Fruit fly (Drosophila melanogaster) whole organism, embryonic: ENCODE measurements around the gene cno.
A peak's percentile ranks its signal among the peaks of the same experiment; 100 is the strongest.

ENCODE experiments used
- Atf6 ChIP-seq: fragments of 200-800 bp; sonication (Bioruptor generic); IDR thresholded peaks from 2 replicates; pipeline ENCODE4 v1.3.6; 2022; ENCODE audit warnings: missing biosample characterization, missing genetic modification characterization
- CG1024 ChIP-seq: fragments of 200-800 bp; sonication (Bioruptor generic); IDR thresholded peaks from 2 replicates; pipeline ENCODE4 v1.3.6; 2022; ENCODE audit warnings: missing biosample characterization, missing genetic modification characterization
- CG10543 ChIP-seq: fragments of 200-800 bp; sonication (Bioruptor generic); optimal IDR thresholded peaks from 3 replicates; lab custom pipeline; 2017; ENCODE audit warnings: missing biosample characterization, mild to moderate bottlenecking, missing genetic modification characterization, moderate library complexity
- CG11398 ChIP-seq: fragments of 200-800 bp; sonication (Bioruptor generic); optimal IDR thresholded peaks from 2 replicates; lab custom pipeline; 2016; ENCODE audit warnings: missing biosample characterization, missing genetic modification characterization
- CG11560 ChIP-seq: fragments of 200-800 bp; sonication (Bioruptor generic); IDR thresholded peaks from 3 replicates; pipeline ENCODE4 v1.3.6; 2022; ENCODE audit warnings: missing biosample characterization, missing genetic modification characterization
- CG13775 ChIP-seq: fragments of 200-800 bp; sonication (Bioruptor generic); optimal IDR thresholded peaks from 3 replicates; lab custom pipeline; 2017; ENCODE audit warnings: missing biosample characterization, mild to moderate bottlenecking, missing genetic modification characterization
- CG14014 ChIP-seq: fragments of 200-800 bp; sonication (Bioruptor generic); IDR thresholded peaks from 2 replicates; pipeline ENCODE4 v1.3.6; 2022; ENCODE audit warnings: missing biosample characterization, missing genetic modification characterization
- CG14710 ChIP-seq: fragments of 200-800 bp; sonication (Bioruptor generic); optimal IDR thresholded peaks from 3 replicates; lab custom pipeline; 2019; ENCODE audit warnings: missing biosample characterization, mild to moderate bottlenecking, missing genetic modification characterization, moderate library complexity
- CG1529 ChIP-seq: fragments of 200-800 bp; sonication (Bioruptor generic); optimal IDR thresholded peaks from 3 replicates; lab custom pipeline; 2018; ENCODE audit warnings: missing biosample characterization, missing genetic modification characterization
- CG17328 ChIP-seq: fragments of 200-800 bp; sonication (Bioruptor generic); IDR thresholded peaks from 2 replicates; pipeline ENCODE4 v1.3.6; 2022; ENCODE audit warnings: missing biosample characterization, missing genetic modification characterization
- CG32532 ChIP-seq: fragments of 200-800 bp; sonication (Bioruptor generic); IDR thresholded peaks from 2 replicates; pipeline ENCODE4 v1.3.6; 2022; ENCODE audit warnings: missing biosample characterization, missing genetic modification characterization
- CG3281 ChIP-seq: fragments of 200-800 bp; sonication (Bioruptor generic); optimal IDR thresholded peaks from 3 replicates; lab custom pipeline; 2017; ENCODE audit warnings: missing biosample characterization, mild to moderate bottlenecking, missing genetic modification characterization
- CG3847 ChIP-seq: fragments of 200-800 bp; sonication (Bioruptor generic); IDR thresholded peaks from 2 replicates; pipeline ENCODE4 v1.3.6; 2022; ENCODE audit warnings: missing biosample characterization, missing genetic modification characterization
- CG5953 ChIP-seq: fragments of 200-800 bp; sonication (Bioruptor generic); IDR thresholded peaks from 2 replicates; pipeline ENCODE4 v1.3.6; 2022; ENCODE audit warnings: missing biosample characterization, missing genetic modification characterization
- CG6175 ChIP-seq: fragments of 200-800 bp; sonication (Bioruptor generic); IDR thresholded peaks from 3 replicates; pipeline ENCODE4 v1.3.6; 2022; ENCODE audit warnings: missing biosample characterization, missing genetic modification characterization
- CG6765 ChIP-seq: fragments of 200-800 bp; sonication (Bioruptor generic); optimal IDR thresholded peaks from 3 replicates; lab custom pipeline; 2017; ENCODE audit warnings: missing biosample characterization, mild to moderate bottlenecking, missing genetic modification characterization
- CG7271 ChIP-seq: fragments of 200-800 bp; sonication (Bioruptor generic); optimal IDR thresholded peaks from 2 replicates; lab custom pipeline; 2018; ENCODE audit warnings: missing biosample characterization, mild to moderate bottlenecking, missing genetic modification characterization, moderate library complexity
- CG8478 ChIP-seq: fragments of >200 bp; optimal IDR thresholded peaks from 2 replicates; lab custom pipeline; 2018
- CG9215 ChIP-seq: fragments of 200-800 bp; sonication (Bioruptor generic); IDR thresholded peaks from 2 replicates; pipeline ENCODE4 v1.3.6; 2022; ENCODE audit warnings: missing biosample characterization, missing genetic modification characterization
- CG9609 ChIP-seq: fragments of 200-800 bp; sonication (Bioruptor generic); optimal IDR thresholded peaks from 3 replicates; lab custom pipeline; 2016; ENCODE audit warnings: missing biosample characterization, missing genetic modification characterization
- D19A ChIP-seq: fragments of 200-800 bp; optimal IDR thresholded peaks from 3 replicates; lab custom pipeline; 2019; ENCODE audit warnings: missing biosample characterization, mild to moderate bottlenecking, missing genetic modification characterization, moderate library complexity
- Dip2 ChIP-seq: fragments of 200-800 bp; sonication (Bioruptor generic); IDR thresholded peaks from 2 replicates; pipeline ENCODE4 v1.3.6; 2022; ENCODE audit warnings: missing biosample characterization, missing genetic modification characterization
- Dll ChIP-seq: fragments of 200-800 bp; sonication (Bioruptor generic); IDR thresholded peaks from 4 replicates; pipeline ENCODE4 v1.3.6; 2022; ENCODE audit warnings: missing biosample characterization, missing genetic modification characterization; ENCODE audit not compliant: partially characterized antibody
- Dp ChIP-seq: fragments of 200-800 bp; sonication (Bioruptor generic); optimal IDR thresholded peaks from 2 replicates; lab custom pipeline; 2018; ENCODE audit warnings: missing biosample characterization, mild to moderate bottlenecking, missing genetic modification characterization, moderate library complexity
- Eip74EF ChIP-seq, 2 experiments: fragments of 200-800 bp in 1 of 2; fragments of >200 bp in 1 of 2; sonication (Bioruptor generic) in 1 of 2; optimal IDR thresholded peaks; 2 replicates each; lab custom pipeline; 2017 to 2019; ENCODE audit warnings: missing biosample characterization in 2 of 2, missing genetic modification characterization in 2 of 2, mild to moderate bottlenecking in 1 of 2, moderate library complexity in 1 of 2
- Ets97D ChIP-seq: fragments of 200-800 bp; sonication (Bioruptor generic); optimal IDR thresholded peaks from 3 replicates; lab custom pipeline; 2016; ENCODE audit warnings: missing biosample characterization, missing genetic modification characterization
- HmgD ChIP-seq: fragments of 200-800 bp; sonication (Bioruptor generic); optimal IDR thresholded peaks from 3 replicates; lab custom pipeline; 2016; ENCODE audit warnings: missing biosample characterization, missing genetic modification characterization
- Kr ChIP-seq: fragments of 200-800 bp; sonication (Bioruptor generic); optimal IDR thresholded peaks from 2 replicates; lab custom pipeline; 2017; ENCODE audit warnings: missing biosample characterization, mild to moderate bottlenecking, missing genetic modification characterization
- Nf-YA ChIP-seq: fragments of 200-800 bp; sonication (Bioruptor generic); IDR thresholded peaks from 2 replicates; pipeline ENCODE4 v1.3.6; 2022; ENCODE audit warnings: missing biosample characterization, missing genetic modification characterization
- Ptx1 ChIP-seq: fragments of 200-800 bp; sonication (Bioruptor generic); IDR thresholded peaks from 2 replicates; pipeline ENCODE4 v1.3.6; 2022; ENCODE audit warnings: missing biosample characterization, missing genetic modification characterization
- Rfx ChIP-seq: fragments of 200-800 bp; sonication (Bioruptor generic); IDR thresholded peaks from 2 replicates; pipeline ENCODE4 v1.3.6; 2022; ENCODE audit warnings: missing biosample characterization, missing genetic modification characterization
- Rx ChIP-seq: fragments of 200-800 bp; sonication (Bioruptor generic); IDR thresholded peaks from 2 replicates; pipeline ENCODE4 v1.3.6; 2022; ENCODE audit warnings: missing biosample characterization, missing genetic modification characterization
- Sox102F ChIP-seq: fragments of 200-800 bp; sonication (Bioruptor generic); optimal IDR thresholded peaks from 2 replicates; lab custom pipeline; 2018; ENCODE audit warnings: missing biosample characterization, mild to moderate bottlenecking, missing genetic modification characterization, moderate library complexity
- TFAM ChIP-seq: fragments of 200-800 bp; sonication (Bioruptor generic); optimal IDR thresholded peaks from 2 replicates; lab custom pipeline; 2017; ENCODE audit warnings: missing biosample characterization, missing genetic modification characterization, inconsistent platforms
- aop ChIP-seq: fragments of 200-800 bp; sonication (Bioruptor generic); IDR thresholded peaks from 2 replicates; pipeline ENCODE4 v1.3.6; 2022; ENCODE audit warnings: missing biosample characterization, missing genetic modification characterization
- cad ChIP-seq: fragments of >200 bp; optimal IDR thresholded peaks from 2 replicates; lab custom pipeline; 2017; ENCODE audit warnings: missing biosample characterization, missing genetic modification characterization
- cg ChIP-seq: fragments of 200-800 bp; sonication (Bioruptor generic); optimal IDR thresholded peaks from 3 replicates; lab custom pipeline; 2019; ENCODE audit warnings: missing biosample characterization, mild to moderate bottlenecking, missing genetic modification characterization, moderate library complexity
- crol ChIP-seq: fragments of 200-800 bp; sonication (Bioruptor generic); IDR thresholded peaks from 2 replicates; pipeline ENCODE4 v1.3.6; 2022; ENCODE audit warnings: missing biosample characterization, missing genetic modification characterization
- emc ChIP-seq: fragments of 200-800 bp; sonication (Bioruptor generic); optimal IDR thresholded peaks from 2 replicates; lab custom pipeline; 2016; ENCODE audit warnings: missing biosample characterization, missing genetic modification characterization
- eve ChIP-seq, 2 experiments: fragments of >200 bp; optimal IDR thresholded peaks; 2 replicates each; lab custom pipeline; 2017; ENCODE audit warnings: missing biosample characterization in 2 of 2, missing genetic modification characterization in 2 of 2
- fru ChIP-seq: fragments of >200 bp; optimal IDR thresholded peaks from 2 replicates; lab custom pipeline; 2017
- grn ChIP-seq: fragments of 200-800 bp; sonication (Bioruptor generic); optimal IDR thresholded peaks from 3 replicates; lab custom pipeline; 2017; ENCODE audit warnings: missing biosample characterization, missing genetic modification characterization
- ind ChIP-seq: fragments of 200-800 bp; sonication (Bioruptor generic); optimal IDR thresholded peaks from 3 replicates; lab custom pipeline; 2016; ENCODE audit warnings: missing biosample characterization, missing genetic modification characterization
- pb ChIP-seq: fragments of 200-800 bp; sonication (Bioruptor generic); optimal IDR thresholded peaks from 3 replicates; lab custom pipeline; 2016; ENCODE audit warnings: missing biosample characterization, missing genetic modification characterization
- pita ChIP-seq: fragments of 200-800 bp; sonication (Bioruptor generic); optimal IDR thresholded peaks from 2 replicates; lab custom pipeline; 2017; ENCODE audit warnings: missing biosample characterization, mild to moderate bottlenecking, missing genetic modification characterization
- schlank ChIP-seq: fragments of 200-800 bp; sonication (Bioruptor generic); optimal IDR thresholded peaks from 2 replicates; lab custom pipeline; 2018; ENCODE audit warnings: missing biosample characterization, mild to moderate bottlenecking, missing genetic modification characterization
- seq ChIP-seq: fragments of 200-800 bp; sonication (Bioruptor generic); IDR thresholded peaks from 2 replicates; pipeline ENCODE4 v1.3.6; 2022; ENCODE audit warnings: missing biosample characterization, missing genetic modification characterization
- sob ChIP-seq: fragments of 200-800 bp; sonication (Bioruptor generic); IDR thresholded peaks from 2 replicates; pipeline ENCODE4 v1.3.6; 2022; ENCODE audit warnings: missing biosample characterization, missing genetic modification characterization
- ssp ChIP-seq: fragments of 200-800 bp; sonication (Bioruptor generic); IDR thresholded peaks from 2 replicates; pipeline ENCODE4 v1.3.6; 2022; ENCODE audit warnings: missing biosample characterization, missing genetic modification characterization
- stwl ChIP-seq: fragments of 200-800 bp; sonication (Bioruptor generic); optimal IDR thresholded peaks from 3 replicates; lab custom pipeline; 2018; ENCODE audit warnings: missing biosample characterization, mild to moderate bottlenecking, missing genetic modification characterization, moderate library complexity
- zen2 ChIP-seq: fragments of 200-800 bp; sonication (Bioruptor generic); IDR thresholded peaks from 3 replicates; pipeline ENCODE4 v1.3.6; 2022; ENCODE audit warnings: missing biosample characterization, missing genetic modification characterization; ENCODE audit not compliant: partially characterized antibody

cno gene

dm6 chr3R:5256462-5257146, 39.3 kb upstream of the cno start, which contains the start of the genes Enoph and Hph (continued):
- TF ChIP-seq CG13775 (peak; percentile 73), seq (GFP tag; lab: Robert Waterston, UW) (0 out of 2 replicates have a peak, but pooled peaks have one; percentile 28), CG11398 (GFP tag; lab: Kevin White, UChicago) (no peak), CG8478 (lab: Kevin White, UChicago) (no peak), Ets97D (GFP tag; lab: Kevin White, UChicago) (peak; percentile 62), CG9609 (GFP tag; lab: Kevin White, UChicago) (peak; percentile 59), Ptx1 (GFP tag; lab: Robert Waterston, UW) (peak; percentile 70), pb (GFP tag; lab: Kevin White, UChicago) (no peak), grn (GFP tag; lab: Kevin White, UChicago) (no peak), Sox102F (GFP tag; lab: Kevin White, UChicago) (peak; percentile 63), CG3281 (peak; percentile 61), Dip2 (GFP tag; lab: Robert Waterston, UW) (no peak), schlank (tag; lab: Kevin White, UChicago) (no peak), CG11560 (tag; lab: Robert Waterston, UW) (peak; percentile 50; the same call in 1 of the 3 replicates), Atf6 (GFP tag; lab: Robert Waterston, UW) (no peak), TFAM (GFP tag; lab: Kevin White, UChicago) (no peak), Rx (GFP tag; lab: Robert Waterston, UW) (no peak), CG14014 (GFP tag; lab: Robert Waterston, UW) (no peak), CG6175 (no peak), CG32532 (peak; percentile 65), Dp (GFP tag; lab: Kevin White, UChicago) (peak; percentile 48), fru (lab: Kevin White, UChicago) (no peak), zen2 (peak; percentile 39; the same call in 1 of the 3 replicates), aop (no peak), HmgD (GFP tag; lab: Kevin White, UChicago) (peak; percentile 42), ind (peak; percentile 69), sob (GFP tag; lab: Robert Waterston, UW) (0 out of 2 replicates have a peak, but pooled peaks have one; percentile 42), Kr (GFP tag; lab: Kevin White, UChicago) (no peak), CG1529 (peak; percentile 1), CG14710 (tag; lab: Kevin White, UChicago) (peak; percentile 72), cg (GFP tag; lab: Kevin White, UChicago) (no peak), ssp (GFP tag; lab: Robert Waterston, UW) (peak; percentile 86), stwl (tag; lab: Kevin White, UChicago) (peak; percentile 45), emc (GFP tag; lab: Kevin White, UChicago) (no peak), CG9215 (GFP tag; lab: Robert Waterston, UW) (peak; percentile 70), Rfx (GFP tag; lab: Robert Waterston, UW) (peak; percentile 64), eve (GFP tag; optimal IDR thresholded peaks at IDR 0.05; lab: Kevin White, UChicago) (no peak), CG17328 (GFP tag; lab: Robert Waterston, UW) (0 out of 2 replicates have a peak, but pooled peaks have one; percentile 30), pita (GFP tag; lab: Kevin White, UChicago) (no peak), Nf-YA (GFP tag; lab: Robert Waterston, UW) (no peak), CG10543 (peak; percentile 75), CG5953 (GFP tag; lab: Robert Waterston, UW) (no peak), CG7271 (tag; lab: Kevin White, UChicago) (no peak), CG1024 (GFP tag; lab: Robert Waterston, UW) (peak; percentile 23; the same call in 1 of the 2 replicates), Dll (GFP tag; lab: Robert Waterston, UW) (peak; percentile 83), crol (no peak), CG3847 (GFP tag; lab: Robert Waterston, UW) (peak; percentile 57), cad (GFP tag; lab: Kevin White, UChicago) (no peak), D19A (peak; percentile 88), CG6765 (GFP tag; lab: Kevin White, UChicago) (no peak), Eip74EF (GFP tag; optimal IDR thresholded peaks at IDR 0.05; lab: Kevin White, UChicago) (no peak)
